Worm (Caenorhabditis elegans) whole organism, L2 larva: ENCODE measurements around the gene C54D1.7.

Experiments used
- F13H6.1 ChIP-seq: sonication (generic microtip); optimal IDR thresholded peaks from 2 replicates; lab custom pipeline; 2016; ENCODE audit warnings: missing genetic modification characterization, missing compliant biosample characterization
- Y55F3AM.14 ChIP-seq: fragments of 200-800 bp; sonication (Bioruptor generic); optimal IDR thresholded peaks from 2 replicates; lab custom pipeline; 2018; ENCODE audit warnings: mild to moderate bottlenecking, missing genetic modification characterization, missing compliant biosample characterization
- ZK546.5 ChIP-seq: sonication (generic microtip); optimal IDR thresholded peaks from 2 replicates; lab custom pipeline; 2017; ENCODE audit warnings: missing biosample characterization, missing genetic modification characterization
- blmp-1 ChIP-seq: sonication (generic microtip); optimal IDR thresholded peaks from 2 replicates; lab custom pipeline; 2017; ENCODE audit warnings: missing genetic modification characterization, mild to moderate bottlenecking, missing compliant biosample characterization, antibody characterized with exemption, moderate library complexity; ENCODE audit not compliant: insufficient read depth
- ceh-16 ChIP-seq: fragments of 150-350 bp; optimal IDR thresholded peaks from 2 replicates; lab custom pipeline; 2014; ENCODE audit warnings: missing biosample characterization, missing genetic modification characterization
- ceh-82 ChIP-seq: fragments of 150-350 bp; optimal IDR thresholded peaks from 2 replicates; lab custom pipeline; 2014; ENCODE audit warnings: missing biosample characterization, missing genetic modification characterization
- crh-2 ChIP-seq: sonication (generic microtip); optimal IDR thresholded peaks from 2 replicates; lab custom pipeline; 2017; ENCODE audit warnings: missing biosample characterization, missing genetic modification characterization
- dmd-4 ChIP-seq: sonication (generic microtip); optimal IDR thresholded peaks from 2 replicates; lab custom pipeline; 2017; ENCODE audit warnings: missing biosample characterization, missing genetic modification characterization
- elt-3 ChIP-seq: sonication (generic microtip); optimal IDR thresholded peaks from 2 replicates; lab custom pipeline; 2017; ENCODE audit warnings: missing biosample characterization, missing genetic modification characterization
- fos-1 ChIP-seq: fragments of 150-350 bp; optimal IDR thresholded peaks from 2 replicates; lab custom pipeline; 2014; ENCODE audit warnings: missing biosample characterization, missing genetic modification characterization
- lin-13 ChIP-seq: fragments of 150-350 bp; optimal IDR thresholded peaks from 2 replicates; lab custom pipeline; 2014; ENCODE audit warnings: missing biosample characterization, missing genetic modification reagents, missing genetic modification characterization
- lin-39 ChIP-seq: fragments of 150-350 bp; optimal IDR thresholded peaks from 2 replicates; lab custom pipeline; 2014; ENCODE audit warnings: missing biosample characterization, missing genetic modification reagents, missing genetic modification characterization
- mab-5 ChIP-seq: fragments of 150-350 bp; optimal IDR thresholded peaks from 2 replicates; lab custom pipeline; 2014; ENCODE audit warnings: missing biosample characterization, missing genetic modification characterization
- mdl-1 ChIP-seq, 2 experiments: fragments of 150-350 bp in 1 of 2; sonication (generic microtip) in 1 of 2; optimal IDR thresholded peaks; 2 replicates each; lab custom pipeline; 2017; ENCODE audit warnings: missing biosample characterization in 2 of 2, missing genetic modification characterization in 2 of 2
- nhr-10 ChIP-seq: sonication (generic microtip); optimal IDR thresholded peaks from 2 replicates; lab custom pipeline; 2017; ENCODE audit warnings: missing biosample characterization, missing genetic modification characterization
- nhr-12 ChIP-seq: fragments of 150-350 bp; optimal IDR thresholded peaks from 2 replicates; lab custom pipeline; 2014; ENCODE audit warnings: missing biosample characterization, missing genetic modification characterization
- nhr-129 ChIP-seq: fragments of 150-350 bp; optimal IDR thresholded peaks from 2 replicates; lab custom pipeline; 2014; ENCODE audit warnings: missing biosample characterization, missing genetic modification characterization
- nhr-237 ChIP-seq: fragments of 150-350 bp; optimal IDR thresholded peaks from 2 replicates; lab custom pipeline; 2014; ENCODE audit warnings: missing biosample characterization, missing genetic modification characterization
- nhr-25 ChIP-seq: fragments of 150-350 bp; sonication (generic microtip); optimal IDR thresholded peaks from 3 replicates; lab custom pipeline; 2014; ENCODE audit warnings: missing biosample characterization, missing genetic modification characterization
- nhr-6 ChIP-seq: fragments of 150-350 bp; optimal IDR thresholded peaks from 2 replicates; lab custom pipeline; 2014; ENCODE audit warnings: missing biosample characterization, missing genetic modification characterization
- nhr-77 ChIP-seq: fragments of 150-350 bp; optimal IDR thresholded peaks from 2 replicates; lab custom pipeline; 2014; ENCODE audit warnings: missing biosample characterization, missing genetic modification characterization
- sem-4 ChIP-seq: fragments of 150-350 bp; optimal IDR thresholded peaks from 2 replicates; lab custom pipeline; 2014; ENCODE audit warnings: missing biosample characterization, missing genetic modification reagents, missing genetic modification characterization
- skn-1 ChIP-seq: sonication (generic microtip); optimal IDR thresholded peaks from 2 replicates; lab custom pipeline; 2017; ENCODE audit warnings: missing biosample characterization, missing genetic modification characterization
- sma-3 ChIP-seq: sonication (generic microtip); optimal IDR thresholded peaks from 2 replicates; lab custom pipeline; 2016; ENCODE audit warnings: missing genetic modification reagents, missing genetic modification characterization, missing compliant biosample characterization
- unc-39 ChIP-seq: fragments of 150-350 bp; optimal IDR thresholded peaks from 2 replicates; lab custom pipeline; 2014; ENCODE audit warnings: missing biosample characterization, missing genetic modification characterization
- unc-55 ChIP-seq: fragments of 150-350 bp; sonication (generic microtip); optimal IDR thresholded peaks from 3 replicates; lab custom pipeline; 2014; ENCODE audit warnings: missing biosample characterization, missing genetic modification reagents, missing genetic modification characterization
- unc-62 ChIP-seq: fragments of 150-350 bp; optimal IDR thresholded peaks from 2 replicates; lab custom pipeline; 2014; ENCODE audit warnings: missing biosample characterization, missing genetic modification reagents, missing genetic modification characterization
- zag-1 ChIP-seq: fragments of 150-350 bp; optimal IDR thresholded peaks from 2 replicates; lab custom pipeline; 2014; ENCODE audit warnings: missing biosample characterization, missing genetic modification characterization
- ztf-1 ChIP-seq: fragments of 200-800 bp; sonication (Bioruptor generic); conservative IDR thresholded peaks from 2 replicates; pipeline ENCODE4 v1.3.6; 2022; ENCODE audit warnings: missing genetic modification characterization, missing compliant biosample characterization
- ztf-11 ChIP-seq: sonication (generic microtip); optimal IDR thresholded peaks from 2 replicates; lab custom pipeline; 2017; ENCODE audit warnings: missing biosample characterization, missing genetic modification characterization

Gene C54D1.7

DNA sequence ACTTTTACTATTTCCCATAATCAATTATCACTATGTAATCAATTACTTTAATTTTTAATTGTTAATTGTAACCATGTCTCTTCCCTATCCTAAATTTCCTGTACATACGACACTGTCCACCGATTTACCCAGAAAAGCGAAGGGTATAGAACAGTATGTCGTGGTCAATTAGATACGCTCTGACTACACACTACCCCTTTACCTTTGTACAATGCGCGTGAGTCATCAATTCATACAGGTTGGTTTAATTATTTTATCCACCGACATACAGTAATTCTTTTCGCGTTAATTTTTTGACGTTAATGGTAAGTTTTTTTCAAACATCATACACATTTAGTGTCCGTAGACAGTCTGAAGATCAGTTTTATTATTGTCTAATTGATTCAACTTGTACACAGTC lies 25.8 kb upstream of the C54D1.7 start (continued):
- TF ChIP-seq dmd-4 (tag; lab: Kevin White, UChicago) (peak; percentile 33), mdl-1 (tag; optimal IDR thresholded peaks at IDR 0.05; lab: Kevin White, UChicago) (peak in 1 of 2 experiments; percentile 21), Y55F3AM.14 (GFP tag; lab: Kevin White, UChicago) (peak; percentile 38)

DNA sequence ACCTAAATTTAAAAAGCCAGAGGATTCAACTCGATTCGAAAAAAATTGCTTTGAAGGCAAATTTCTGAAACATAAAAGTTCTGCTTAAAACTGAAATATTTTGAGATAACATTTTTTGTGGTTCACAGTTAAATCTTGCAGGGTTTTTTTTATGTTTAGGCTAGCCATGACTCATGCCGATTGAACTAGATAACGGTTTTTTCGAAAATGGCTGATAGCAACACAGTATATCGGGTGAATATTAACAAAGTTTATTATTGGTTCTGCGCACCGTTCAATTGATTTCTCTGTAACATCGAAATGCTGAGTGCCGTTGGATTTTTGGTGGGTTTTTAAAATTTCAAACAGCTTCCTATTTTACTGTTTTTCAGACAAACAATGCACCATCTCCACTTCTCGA lies 21.5 kb upstream of the C54D1.7 start, which contains the start of gene F43E12.1:
Gene F43E12.1 (plus strand): TSS at position 301 of the 400 bp plus-strand sequence.
- TF ChIP-seq ztf-1 (GFP tag; lab: Robert Waterston, UW) (no peak), ceh-82 (tag; lab: Kevin White, UChicago) (no peak), sem-4 (tag; lab: Kevin White, UChicago) (no peak), ZK546.5 (tag; lab: Kevin White, UChicago) (no peak), F13H6.1 (tag; lab: Kevin White, UChicago) (no peak), sma-3 (GFP tag; lab: Kevin White, UChicago) (no peak), ztf-11 (no peak), nhr-129 (no peak), mab-5 (tag; lab: Kevin White, UChicago) (no peak), ceh-16 (tag; lab: Kevin White, UChicago) (no peak), crh-2 (tag; lab: Kevin White, UChicago) (no peak), lin-13 (GFP tag; lab: Kevin White, UChicago) (no peak), nhr-77 (tag; lab: Kevin White, UChicago) (no peak), lin-39 (tag; lab: Kevin White, UChicago) (no peak), unc-39 (no peak), fos-1 (tag; lab: Kevin White, UChicago) (no peak)

DNA sequence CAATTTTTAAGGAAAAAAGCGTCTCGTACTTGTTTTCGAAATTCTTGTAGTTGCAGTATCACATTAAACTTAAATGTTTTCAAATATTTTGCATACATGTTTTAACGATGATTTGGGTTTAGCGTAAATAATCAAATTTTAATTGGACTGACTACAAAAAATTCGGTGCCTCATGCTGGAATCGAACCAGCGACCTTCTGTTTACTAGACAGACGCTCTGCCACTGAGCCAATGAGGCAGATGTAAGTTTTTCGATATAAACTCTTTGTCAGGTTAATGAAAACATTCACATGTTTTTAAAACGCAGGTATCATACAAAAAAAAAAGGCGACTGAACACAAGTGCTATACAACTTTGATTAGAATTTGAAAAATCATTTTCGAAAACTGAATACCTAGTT lies 21.0 kb upstream of the C54D1.7 start:
- TF ChIP-seq Y55F3AM.14 (GFP tag; lab: Kevin White, UChicago) (no peak), fos-1 (tag; lab: Kevin White, UChicago) (peak; percentile 30), ztf-1 (GFP tag; lab: Robert Waterston, UW) (no peak), crh-2 (tag; lab: Kevin White, UChicago) (peak; percentile 48), skn-1 (no peak)
- TF ChIP-seq, all 48 proteins: peak for 2

DNA sequence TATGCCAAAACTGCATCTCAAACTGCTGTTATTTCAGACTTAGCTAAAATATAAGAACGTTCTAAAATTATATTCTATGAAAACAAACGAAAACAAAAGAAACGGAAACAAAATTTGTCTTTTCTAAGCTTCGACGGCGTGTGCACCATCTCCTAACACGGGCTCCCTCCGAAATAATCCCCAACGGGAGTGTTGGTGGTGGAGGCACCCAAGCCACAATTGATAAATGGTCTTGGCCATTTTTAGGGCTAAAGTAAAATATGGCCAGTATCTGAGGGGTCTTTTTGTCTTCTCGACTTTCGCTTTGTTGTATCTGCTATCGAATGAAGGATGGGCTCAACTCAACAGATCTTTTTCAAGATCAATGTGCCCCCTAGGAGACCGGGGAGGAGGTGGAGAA lies 19.6 kb upstream of the C54D1.7 start:
- TF ChIP-seq nhr-237 (tag; lab: Kevin White, UChicago) = no peak
- TF ChIP-seq unc-62 (GFP tag; lab: Kevin White, UChicago) = no peak
- no peak for TF ChIP-seq unc-55 (GFP tag; lab: Kevin White, UChicago)
- TF ChIP-seq mab-5 (tag; lab: Kevin White, UChicago) = peak; percentile 82
- no peak for TF ChIP-seq mdl-1 (tag; optimal IDR thresholded peaks at IDR 0.05; lab: Kevin White, UChicago)
- TF ChIP-seq zag-1 (tag; lab: Kevin White, UChicago) = peak; percentile 15

DNA sequence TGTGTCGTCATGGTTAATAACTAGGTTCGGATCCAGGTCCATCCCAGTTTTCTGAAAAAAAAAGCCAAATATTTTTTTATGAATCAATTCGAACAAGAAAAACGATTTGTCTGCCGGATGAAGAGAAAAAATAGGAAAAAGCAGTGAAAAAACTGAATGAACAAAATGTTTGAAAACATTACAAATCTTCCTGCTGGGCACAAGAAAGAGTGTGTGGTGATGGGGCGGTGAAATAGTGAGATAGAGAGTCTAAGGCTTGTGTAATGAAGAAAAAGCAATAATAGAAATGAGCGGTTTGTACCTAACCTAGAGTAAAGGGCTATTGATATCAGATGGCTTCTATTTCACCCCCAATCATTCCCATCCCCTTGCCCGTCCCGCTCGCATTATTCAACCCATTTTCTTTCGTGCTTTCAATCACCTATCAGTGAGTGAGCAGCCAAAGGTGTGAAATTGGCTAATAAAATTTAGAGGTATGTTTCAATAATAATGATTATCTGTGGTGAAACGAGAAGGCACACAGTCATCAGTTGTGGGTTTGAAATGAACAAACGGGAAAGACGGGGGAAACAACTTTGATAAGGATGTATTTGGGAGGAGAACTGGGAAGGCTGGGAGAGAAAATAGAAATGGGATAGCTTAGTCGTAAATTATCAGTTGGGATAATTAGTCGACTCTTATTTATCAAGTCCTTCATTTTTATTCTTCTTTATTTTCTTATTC lies 14.9 kb upstream of the C54D1.7 start, which contains the start of gene bar-1:
Gene bar-1 (minus strand): TSS at position 51 of the 723 bp plus-strand sequence.
- TF ChIP-seq nhr-25 = no peak
- TF ChIP-seq nhr-6 (tag; lab: Kevin White, UChicago) = no peak
- TF ChIP-seq sem-4 (tag; lab: Kevin White, UChicago) = no peak
- TF ChIP-seq fos-1 (tag; lab: Kevin White, UChicago) = peak; percentile 60

DNA sequence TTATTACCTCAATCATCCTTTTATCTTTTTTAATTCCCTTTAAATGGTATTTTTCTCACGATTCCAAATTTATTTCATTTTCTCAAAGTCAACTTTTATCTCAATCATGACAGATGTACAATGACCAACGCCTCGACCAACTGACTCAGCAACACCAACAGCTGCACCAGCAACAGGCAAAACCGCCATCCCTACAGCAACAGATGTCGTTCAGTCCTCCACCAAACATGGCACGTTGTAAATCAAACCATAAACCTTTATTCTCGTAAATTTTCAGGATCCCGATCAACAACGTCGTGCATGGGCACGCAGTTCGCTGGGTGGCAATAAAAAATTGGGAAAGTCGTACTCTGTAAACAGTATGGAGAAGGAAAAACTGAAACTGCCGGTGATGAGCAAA lies 6.9 kb upstream of the C54D1.7 start:
- TF ChIP-seq F13H6.1 (tag; lab: Kevin White, UChicago) (no peak), nhr-77 (tag; lab: Kevin White, UChicago) (no peak), blmp-1 (tag; lab: Kevin White, UChicago) (no peak), ceh-82 (tag; lab: Kevin White, UChicago) (no peak), unc-62 (GFP tag; lab: Kevin White, UChicago) (no peak), mdl-1 (tag; optimal IDR thresholded peaks at IDR 0.05; lab: Kevin White, UChicago) (no peak), elt-3 (tag; lab: Kevin White, UChicago) (no peak), nhr-237 (tag; lab: Kevin White, UChicago) (no peak), nhr-10 (tag; lab: Kevin White, UChicago) (no peak), sem-4 (tag; lab: Kevin White, UChicago) (no peak), sma-3 (GFP tag; lab: Kevin White, UChicago) (no peak), ceh-16 (tag; lab: Kevin White, UChicago) (no peak), nhr-12 (tag; lab: Kevin White, UChicago) (no peak)
- TF ChIP-seq, all 48 proteins: peak for 0
